Worm (Caenorhabditis elegans): ENCODE measurements around the gene F59A6.12.

F59A6.12 gene

ce11 chrII:5016977-5017585, 5.2 kb upstream of the F59A6.12 start (continued):
- TF ChIP-seq skn-1 (tag; optimal IDR thresholded peaks at IDR 0.05) (no peak), lsy-2 (tag; optimal IDR thresholded peaks at IDR 0.05) (peak; percentile 21 to 76), elt-1 (tag; optimal IDR thresholded peaks at IDR 0.05) (no peak), dmd-4 (tag; optimal IDR thresholded peaks at IDR 0.05) (no peak), R02D3.7 (tag; optimal IDR thresholded peaks at IDR 0.05) (no peak), snpc-4 (tag; optimal IDR thresholded peaks at IDR 0.05) (peak; percentile 51), crh-2 (tag; optimal IDR thresholded peaks at IDR 0.05) (peak; percentile 66), ama-1 (optimal IDR thresholded peaks at IDR 0.05) (peak; percentile 1), mab-5 (tag; optimal IDR thresholded peaks at IDR 0.05) (peak; percentile 56)

ce11 chrII:5016144-5016543, 4.3 kb upstream of the F59A6.12 start:
- TF ChIP-seq ama-1 (optimal IDR thresholded peaks at IDR 0.05) (no peak), nhr-21 (tag; optimal IDR thresholded peaks at IDR 0.05) (no peak), ceh-82 (tag; optimal IDR thresholded peaks at IDR 0.05) (no peak), fos-1 (tag; optimal IDR thresholded peaks at IDR 0.05) (no peak), snpc-4 (tag; optimal IDR thresholded peaks at IDR 0.05) (no peak), crh-2 (tag; optimal IDR thresholded peaks at IDR 0.05) (no peak)

- TF ChIP-seq unc-55 (GFP tag; optimal IDR thresholded peaks at IDR 0.05) (no peak), egl-27 (tag; optimal IDR thresholded peaks at IDR 0.05) (no peak), R02D3.7 (tag; optimal IDR thresholded peaks at IDR 0.05) (no peak), zag-1 (tag; optimal IDR thresholded peaks at IDR 0.05) (no peak), nhr-23 (tag; optimal IDR thresholded peaks at IDR 0.05) (no peak)
These were observed 2.5 kb upstream of the F59A6.12 start, which contains the start of gene F59A6.2 for ce11 chrII:5014399-5014798. TSS of gene F59A6.2 (plus strand) at chrII:5014699.

- no peak for TF ChIP-seq C34F6.9 (tag; optimal IDR thresholded peaks at IDR 0.05)
- TF ChIP-seq aly-2 (tag; optimal IDR thresholded peaks at IDR 0.05), result no peak
- TF ChIP-seq ceh-82 (tag; optimal IDR thresholded peaks at IDR 0.05), result no peak
- TF ChIP-seq nhr-10 (tag; optimal IDR thresholded peaks at IDR 0.05), result no peak
These were observed 3.8 kb downstream of the F59A6.12 start, which contains the start of gene F59A6.3 for ce11 chrII:5008033-5008432. TSS of gene F59A6.3 (plus strand) at chrII:5008333.

- TF ChIP-seq C34F6.9 (tag; optimal IDR thresholded peaks at IDR 0.05), result no peak
- TF ChIP-seq ceh-82 (tag; optimal IDR thresholded peaks at IDR 0.05), result no peak
- TF ChIP-seq gmeb-1 (tag; optimal IDR thresholded peaks at IDR 0.05), result no peak
- TF ChIP-seq ZK546.5 (tag; optimal IDR thresholded peaks at IDR 0.05), result no peak
- no peak for TF ChIP-seq nhr-25 (tag; optimal IDR thresholded peaks at IDR 0.05)
- no peak for TF ChIP-seq Y55F3AM.14 (GFP tag; optimal IDR thresholded peaks at IDR 0.05)
- TF ChIP-seq elt-3 (tag; optimal IDR thresholded peaks at IDR 0.05), result no peak
- TF ChIP-seq unc-55 (GFP tag; optimal IDR thresholded peaks at IDR 0.05), result no peak
- no peak for TF ChIP-seq ztf-4 (tag; optimal IDR thresholded peaks at IDR 0.05)
- TF ChIP-seq nhr-10 (tag; optimal IDR thresholded peaks at IDR 0.05), result no peak
- TF ChIP-seq sem-4 (tag; optimal IDR thresholded peaks at IDR 0.05), result no peak
- TF ChIP-seq ama-1 (optimal IDR thresholded peaks at IDR 0.05), result no peak
- no peak for TF ChIP-seq egl-27 (tag; optimal IDR thresholded peaks at IDR 0.05)
- TF ChIP-seq sma-9 (GFP tag; optimal IDR thresholded peaks at IDR 0.05), result no peak
- no peak for TF ChIP-seq sma-9 (tag; optimal IDR thresholded peaks at IDR 0.05)
- no peak for TF ChIP-seq snpc-4 (tag; optimal IDR thresholded peaks at IDR 0.05)
- TF ChIP-seq nhr-12 (tag; optimal IDR thresholded peaks at IDR 0.05), result no peak
These were observed 7.1 kb downstream of the F59A6.12 start, which contains the start of gene F59A6.4 for ce11 chrII:5004781-5005180. TSS of gene F59A6.4 (plus strand) at chrII:5005081.

- TF ChIP-seq blmp-1 (tag; optimal IDR thresholded peaks at IDR 0.05; ENCODE audit: insufficient read depth) (no peak), F13H6.1 (tag; optimal IDR thresholded peaks at IDR 0.05) (no peak), nhr-77 (tag; optimal IDR thresholded peaks at IDR 0.05) (no peak), mab-5 (tag; optimal IDR thresholded peaks at IDR 0.05) (no peak), egl-27 (tag; optimal IDR thresholded peaks at IDR 0.05) (no peak), ztf-1 (GFP tag; conservative IDR thresholded peaks at IDR 0.05) (no peak), ama-1 (optimal IDR thresholded peaks at IDR 0.05) (no peak), nhr-10 (tag; optimal IDR thresholded peaks at IDR 0.05) (no peak), Y55F3AM.14 (GFP tag; optimal IDR thresholded peaks at IDR 0.05) (no peak), nhr-11 (tag; optimal IDR thresholded peaks at IDR 0.05) (no peak), alr-1 (tag; optimal IDR thresholded peaks at IDR 0.05) (no peak), snpc-4 (tag; optimal IDR thresholded peaks at IDR 0.05) (no peak), ceh-82 (tag; optimal IDR thresholded peaks at IDR 0.05) (no peak), lsy-2 (tag; optimal IDR thresholded peaks at IDR 0.05) (no peak), zag-1 (tag; optimal IDR thresholded peaks at IDR 0.05) (no peak), ztf-11 (tag; optimal IDR thresholded peaks at IDR 0.05) (no peak), sma-3 (GFP tag; optimal IDR thresholded peaks at IDR 0.05) (no peak), nhr-25 (tag; optimal IDR thresholded peaks at IDR 0.05) (no peak), unc-55 (GFP tag; optimal IDR thresholded peaks at IDR 0.05) (no peak), elt-1 (tag; optimal IDR thresholded peaks at IDR 0.05) (no peak)
These were observed 8.2 kb downstream of the F59A6.12 start, which contains the start of gene F59A6.10 for ce11 chrII:5003660-5004059. TSS of gene F59A6.10 (plus strand) at chrII:5003960.
